Worm (Caenorhabditis elegans): Measurements from ENCODE around the gene hhat-1.

Gene hhat-1

ce11 chrII:14635179-14635578, 43.1 kb upstream of the hhat-1 start (continued):
- TF ChIP-seq mml-1 (tag; optimal IDR thresholded peaks at IDR 0.05) (no peak), lin-39 (tag; optimal IDR thresholded peaks at IDR 0.05) (peak; percentile 79)

- TF ChIP-seq snpc-4 (tag; optimal IDR thresholded peaks at IDR 0.05), result peak; percentile 50
Observed at ce11 chrII:14635895-14636294, 42.4 kb upstream of the hhat-1 start.

ce11 chrII:14636737-14637136, 41.5 kb upstream of the hhat-1 start, which contains the start of gene sre-13:
TSS of gene sre-13 (minus strand) at chrII:14636837.
- TF ChIP-seq fkh-10 (GFP tag; optimal IDR thresholded peaks at IDR 0.05) (no peak), nhr-25 (tag; optimal IDR thresholded peaks at IDR 0.05) (no peak)

- peak; percentile 74 for TF ChIP-seq snpc-4 (tag; optimal IDR thresholded peaks at IDR 0.05)
Observed at ce11 chrII:14641387-14641786, 36.9 kb upstream of the hhat-1 start.

- TF ChIP-seq ZK546.5 (tag; optimal IDR thresholded peaks at IDR 0.05), result no peak
- TF ChIP-seq nhr-25 (tag; optimal IDR thresholded peaks at IDR 0.05), result no peak
- no peak for TF ChIP-seq nhr-77 (tag; optimal IDR thresholded peaks at IDR 0.05)
- TF ChIP-seq fos-1 (tag; optimal IDR thresholded peaks at IDR 0.05), result no peak
- no peak for TF ChIP-seq jun-1 (tag; optimal IDR thresholded peaks at IDR 0.05)
- no peak for TF ChIP-seq sea-2 (GFP tag; optimal IDR thresholded peaks at IDR 0.05)
- TF ChIP-seq lin-15B (tag; optimal IDR thresholded peaks at IDR 0.05), result no peak
- TF ChIP-seq nfya-1 (tag; optimal IDR thresholded peaks at IDR 0.05; ENCODE audit: insufficient read depth), result no peak
- no peak for TF ChIP-seq nhr-28 (tag; optimal IDR thresholded peaks at IDR 0.05)
- no peak for TF ChIP-seq nhr-23 (tag; optimal IDR thresholded peaks at IDR 0.05)
- TF ChIP-seq ama-1 (optimal IDR thresholded peaks at IDR 0.05), result no peak
- TF ChIP-seq nhr-43 (tag; optimal IDR thresholded peaks at IDR 0.05; ENCODE audit: poor library complexity, severe bottlenecking), result no peak
- TF ChIP-seq elt-2 (tag; optimal IDR thresholded peaks at IDR 0.05), result no peak
- no peak for TF ChIP-seq pqm-1 (tag; optimal IDR thresholded peaks at IDR 0.05)
- TF ChIP-seq ceh-16 (tag; optimal IDR thresholded peaks at IDR 0.05), result no peak
- TF ChIP-seq ceh-82 (tag; optimal IDR thresholded peaks at IDR 0.05), result no peak
- TF ChIP-seq fkh-2 (tag; optimal IDR thresholded peaks at IDR 0.05), result no peak
- no peak for TF ChIP-seq mdl-1 (tag; optimal IDR thresholded peaks at IDR 0.05)
- TF ChIP-seq mml-1 (tag; optimal IDR thresholded peaks at IDR 0.05), result no peak
Observed at ce11 chrII:14643983-14644382, 34.3 kb upstream of the hhat-1 start, which contains the start of gene atgp-2. TSS of gene atgp-2 (minus strand) at chrII:14644083.

ce11 chrII:14644465-14644864, 33.8 kb upstream of the hhat-1 start:
- TF ChIP-seq pha-4 (tag; optimal IDR thresholded peaks at IDR 0.05), result no peak
- no peak for TF ChIP-seq ama-1 (optimal IDR thresholded peaks at IDR 0.05)
- TF ChIP-seq fkh-10 (GFP tag; optimal IDR thresholded peaks at IDR 0.05), result no peak
- no peak for TF ChIP-seq snpc-4 (tag; optimal IDR thresholded peaks at IDR 0.05)

ce11 chrII:14645290-14645689, 33.0 kb upstream of the hhat-1 start:
- TF ChIP-seq ceh-16 (tag; optimal IDR thresholded peaks at IDR 0.05), result no peak
- TF ChIP-seq pha-4 (tag; optimal IDR thresholded peaks at IDR 0.05), result peak; percentile 51
- peak; percentile 62 for TF ChIP-seq unc-62 (GFP tag; optimal IDR thresholded peaks at IDR 0.05)
- TF ChIP-seq egl-5 (tag; optimal IDR thresholded peaks at IDR 0.05), result peak; percentile 61
- no peak for TF ChIP-seq ZK546.5 (tag; optimal IDR thresholded peaks at IDR 0.05)
- no peak for TF ChIP-seq ceh-9 (tag; optimal IDR thresholded peaks at IDR 0.05)
- no peak for TF ChIP-seq lin-15B (tag; optimal IDR thresholded peaks at IDR 0.05)
- TF ChIP-seq ama-1 (optimal IDR thresholded peaks at IDR 0.05), result no peak
- peak; percentile 84 for TF ChIP-seq lin-39 (tag; optimal IDR thresholded peaks at IDR 0.05)
- TF ChIP-seq nhr-43 (tag; optimal IDR thresholded peaks at IDR 0.05; ENCODE audit: poor library complexity, severe bottlenecking), result peak; percentile 21
- TF ChIP-seq nfya-1 (tag; optimal IDR thresholded peaks at IDR 0.05; ENCODE audit: insufficient read depth), result peak; percentile 57
- TF ChIP-seq snpc-4 (tag; optimal IDR thresholded peaks at IDR 0.05), result peak; percentile 68
- TF ChIP-seq hmg-11 (tag; optimal IDR thresholded peaks at IDR 0.05), result peak; percentile 79
- peak; percentile 25 for TF ChIP-seq nhr-25 (tag; optimal IDR thresholded peaks at IDR 0.05)

ce11 chrII:14647550-14647949, 30.7 kb upstream of the hhat-1 start:
- TF ChIP-seq fos-1 (tag; optimal IDR thresholded peaks at IDR 0.05) (no peak), lsy-12 (tag; optimal IDR thresholded peaks at IDR 0.05) (no peak), egl-5 (tag; optimal IDR thresholded peaks at IDR 0.05) (no peak), hmg-11 (tag; optimal IDR thresholded peaks at IDR 0.05) (no peak), ZK546.5 (tag; optimal IDR thresholded peaks at IDR 0.05) (no peak), ama-1 (optimal IDR thresholded peaks at IDR 0.05) (no peak), unc-62 (GFP tag; optimal IDR thresholded peaks at IDR 0.05) (no peak), tbx-2 (tag; optimal IDR thresholded peaks at IDR 0.05) (no peak), nhr-28 (tag; optimal IDR thresholded peaks at IDR 0.05) (no peak), nhr-43 (tag; optimal IDR thresholded peaks at IDR 0.05; ENCODE audit: poor library complexity, severe bottlenecking) (no peak), elt-2 (tag; optimal IDR thresholded peaks at IDR 0.05) (no peak), ceh-9 (tag; optimal IDR thresholded peaks at IDR 0.05) (no peak), zag-1 (tag; optimal IDR thresholded peaks at IDR 0.05) (no peak), ztf-11 (tag; optimal IDR thresholded peaks at IDR 0.05) (no peak), nhr-76 (tag; optimal IDR thresholded peaks at IDR 0.05) (no peak)
